Worm (Caenorhabditis elegans) whole organism, late embryonic: ENCODE results near the gene nhr-51.
"Not testable (repeated sequence)": the region's sequence is repeated elsewhere in the genome, so short reads cannot be mapped to it uniquely, and the experiment has no call there.

Experiments
- Y22D7AL.16 ChIP-seq: sonication (generic microtip); optimal IDR thresholded peaks from 2 replicates; lab custom pipeline; 2016; ENCODE audit warnings: missing genetic modification characterization, missing compliant biosample characterization
- ceh-14 ChIP-seq: sonication (generic microtip); optimal IDR thresholded peaks from 2 replicates; lab custom pipeline; 2016; ENCODE audit warnings: missing genotype, missing genetic modification characterization, missing compliant biosample characterization
- ceh-18 ChIP-seq: sonication (generic microtip); optimal IDR thresholded peaks from 2 replicates; lab custom pipeline; 2016; ENCODE audit warnings: missing genetic modification characterization, missing compliant biosample characterization
- ceh-19 ChIP-seq: fragments of 200-800 bp; sonication (Bioruptor generic); optimal IDR thresholded peaks from 2 replicates; lab custom pipeline; 2018; ENCODE audit warnings: mild to moderate bottlenecking, missing genetic modification characterization, missing compliant biosample characterization
- ceh-2 ChIP-seq: sonication (generic microtip); optimal IDR thresholded peaks from 2 replicates; lab custom pipeline; 2016; ENCODE audit warnings: missing genotype, missing genetic modification characterization, missing compliant biosample characterization
- ceh-22 ChIP-seq: sonication (generic microtip); optimal IDR thresholded peaks from 2 replicates; lab custom pipeline; 2017; ENCODE audit warnings: missing biosample characterization, missing genetic modification characterization
- ceh-30 ChIP-seq: fragments of 150-350 bp; optimal IDR thresholded peaks from 2 replicates; lab custom pipeline; 2014; ENCODE audit warnings: missing biosample characterization, missing genetic modification characterization
- ceh-45 ChIP-seq: fragments of 200-800 bp; sonication (Bioruptor generic); IDR thresholded peaks from 2 replicates; pipeline ENCODE4 v1.3.6; 2022; ENCODE audit warnings: missing genetic modification reagents, missing genetic modification characterization, missing compliant biosample characterization
- che-1 ChIP-seq: sonication (generic microtip); optimal IDR thresholded peaks from 2 replicates; lab custom pipeline; 2016; ENCODE audit warnings: mild to moderate bottlenecking, missing genetic modification characterization, missing compliant biosample characterization
- dmd-4 ChIP-seq: sonication (generic microtip); optimal IDR thresholded peaks from 2 replicates; lab custom pipeline; 2016; ENCODE audit warnings: borderline replicate concordance, missing genetic modification characterization, missing compliant biosample characterization
- elt-2 ChIP-seq: sonication (generic microtip); optimal IDR thresholded peaks from 2 replicates; lab custom pipeline; 2016; ENCODE audit warnings: missing genetic modification reagents, missing genetic modification characterization, missing compliant biosample characterization
- elt-4 ChIP-seq: sonication (generic microtip); optimal IDR thresholded peaks from 2 replicates; lab custom pipeline; 2016; ENCODE audit warnings: missing genetic modification characterization, missing compliant biosample characterization
- ets-4 ChIP-seq: sonication (generic microtip); optimal IDR thresholded peaks from 2 replicates; lab custom pipeline; 2016; ENCODE audit warnings: missing genetic modification characterization, missing compliant biosample characterization
- eyg-1 ChIP-seq: sonication (generic microtip); optimal IDR thresholded peaks from 2 replicates; lab custom pipeline; 2016; ENCODE audit warnings: missing genotype, missing genetic modification characterization, missing compliant biosample characterization
- fkh-10 ChIP-seq: fragments of 150-350 bp; optimal IDR thresholded peaks from 2 replicates; lab custom pipeline; 2014; ENCODE audit warnings: missing biosample characterization, missing genetic modification reagents, missing genetic modification characterization
- gmeb-2 ChIP-seq: sonication (generic microtip); optimal IDR thresholded peaks from 2 replicates; lab custom pipeline; 2016; ENCODE audit warnings: missing genetic modification characterization, inconsistent platforms, missing compliant biosample characterization
- hlh-13 ChIP-seq: fragments of 200-800 bp; sonication (Bioruptor generic); optimal IDR thresholded peaks from 2 replicates; lab custom pipeline; 2018; ENCODE audit warnings: mild to moderate bottlenecking, missing genetic modification characterization, missing compliant biosample characterization
- hlh-15 ChIP-seq: sonication (generic microtip); optimal IDR thresholded peaks from 2 replicates; lab custom pipeline; 2016; ENCODE audit warnings: missing genetic modification characterization, missing compliant biosample characterization
- hlh-8 ChIP-seq: sonication (generic microtip); optimal IDR thresholded peaks from 2 replicates; lab custom pipeline; 2016; ENCODE audit warnings: missing genotype, missing genetic modification characterization, missing compliant biosample characterization
- lin-11 ChIP-seq: fragments of 200-800 bp; sonication (Bioruptor generic); optimal IDR thresholded peaks from 2 replicates; lab custom pipeline; 2018; ENCODE audit warnings: mild to moderate bottlenecking, missing genetic modification characterization, missing compliant biosample characterization
- odd-2 ChIP-seq: sonication (generic microtip); optimal IDR thresholded peaks from 2 replicates; lab custom pipeline; 2017; ENCODE audit warnings: antibody characterized with exemption, mild to moderate bottlenecking, missing genetic modification characterization, missing compliant biosample characterization
- pax-1 ChIP-seq: fragments of 150-350 bp; optimal IDR thresholded peaks from 2 replicates; lab custom pipeline; 2014; ENCODE audit warnings: missing biosample characterization, missing genetic modification characterization
- pha-4 ChIP-seq: fragments of 150-350 bp; optimal IDR thresholded peaks from 2 replicates; lab custom pipeline; 2018; ENCODE audit warnings: missing biosample characterization, missing genetic modification reagents, missing genetic modification characterization
- pqm-1 ChIP-seq: sonication (generic microtip); optimal IDR thresholded peaks from 2 replicates; lab custom pipeline; 2016; ENCODE audit warnings: missing genetic modification characterization, missing compliant biosample characterization
- sdc-2 ChIP-seq: sonication (generic microtip); optimal IDR thresholded peaks from 2 replicates; lab custom pipeline; 2016; ENCODE audit warnings: missing genotype, missing genetic modification characterization, missing compliant biosample characterization
- sox-4 ChIP-seq: sonication (generic microtip); optimal IDR thresholded peaks from 2 replicates; lab custom pipeline; 2017; ENCODE audit warnings: mild to moderate bottlenecking, missing genetic modification characterization, inconsistent platforms, missing compliant biosample characterization
- unc-86 ChIP-seq: sonication (generic microtip); optimal IDR thresholded peaks from 2 replicates; lab custom pipeline; 2016; ENCODE audit warnings: missing genetic modification characterization, missing compliant biosample characterization
- zip-5 ChIP-seq: sonication (generic microtip); optimal IDR thresholded peaks from 2 replicates; lab custom pipeline; 2016; ENCODE audit warnings: missing genetic modification characterization, missing compliant biosample characterization
- ztf-16 ChIP-seq: sonication (generic microtip); optimal IDR thresholded peaks from 2 replicates; lab custom pipeline; 2017; ENCODE audit warnings: missing genetic modification characterization, missing compliant biosample characterization

Gene nhr-51

ce11 chrV:15644575-15644974 lies 29.2 kb upstream of the nhr-51 start, which contains the start of gene str-23:
Gene str-23 (plus strand): TSS chrV:15644875.
- TF ChIP-seq sox-4 (tag; lab: Kevin White, UChicago) = no peak
- TF ChIP-seq hlh-15 (tag; lab: Kevin White, UChicago) = no peak
- TF ChIP-seq ets-4 (tag; lab: Kevin White, UChicago) = no peak
- no peak for TF ChIP-seq lin-11
- no peak for TF ChIP-seq elt-2 (tag; lab: Kevin White, UChicago)
- TF ChIP-seq che-1 (tag; lab: Kevin White, UChicago) = no peak
- TF ChIP-seq, all 69 proteins: peak for 0

ce11 chrV:15647536-15648085 lies 26.2 kb upstream of the nhr-51 start, which contains the start of the genes C55A1.7 and C55A1.6:
Gene C55A1.7 (minus strand): TSS chrV:15647636.
Gene C55A1.6 (plus strand): TSS chrV:15648035.
- TF ChIP-seq ceh-30 (tag; lab: Kevin White, UChicago); pqm-1; lin-11: not testable (repeated sequence)

- TF ChIP-seq eyg-1 (tag; lab: Kevin White, UChicago) (no peak), zip-5 (tag; lab: Kevin White, UChicago) (no peak)
Observed at ce11 chrV:15650167-15650566, 23.6 kb upstream of the nhr-51 start, which contains the start of gene sru-42. Gene sru-42 (plus strand): TSS chrV:15650467.

- TF ChIP-seq elt-4 (tag; lab: Kevin White, UChicago) (no peak), sdc-2 (no peak), gmeb-2 (tag; lab: Kevin White, UChicago) (no peak), ceh-2 (tag; lab: Kevin White, UChicago) (no peak), ceh-18 (tag; lab: Kevin White, UChicago) (no peak), dmd-4 (no peak), pax-1 (no peak), hlh-13 (GFP tag; lab: Kevin White, UChicago) (no peak), sox-4 (tag; lab: Kevin White, UChicago) (no peak), lin-11 (no peak), ceh-45 (GFP tag; lab: Robert Waterston, UW) (no peak)
Observed at ce11 chrV:15652147-15652546, 21.7 kb upstream of the nhr-51 start.

ce11 chrV:15654124-15654523 lies 19.7 kb upstream of the nhr-51 start, which contains the start of gene F53E4.2:
Gene F53E4.2 (plus strand): TSS chrV:15654424.
- TF ChIP-seq ceh-2 (tag; lab: Kevin White, UChicago) (no peak), unc-86 (tag; lab: Kevin White, UChicago) (no peak), ztf-16 (no peak), ceh-18 (tag; lab: Kevin White, UChicago) (no peak), hlh-8 (tag; lab: Kevin White, UChicago) (no peak), ceh-19 (no peak), gmeb-2 (tag; lab: Kevin White, UChicago) (no peak)

- TF ChIP-seq odd-2 (tag; lab: Kevin White, UChicago) (no peak), pha-4 (tag; lab: Kevin White, UChicago) (no peak), ceh-14 (tag; lab: Kevin White, UChicago) (no peak), fkh-10 (GFP tag; lab: Kevin White, UChicago) (no peak), unc-86 (tag; lab: Kevin White, UChicago) (no peak), ceh-22 (tag; lab: Kevin White, UChicago) (no peak), ceh-30 (tag; lab: Kevin White, UChicago) (no peak), ceh-45 (GFP tag; lab: Robert Waterston, UW) (no peak), dmd-4 (no peak), eyg-1 (tag; lab: Kevin White, UChicago) (no peak), Y22D7AL.16 (tag; lab: Kevin White, UChicago) (no peak)
Observed at ce11 chrV:15658262-15659060, 15.3 kb upstream of the nhr-51 start.
